Worm (Caenorhabditis elegans): ENCODE data around the gene F43E2.6.

- TF ChIP-seq med-1 (GFP tag; optimal IDR thresholded peaks at IDR 0.05; ENCODE audit: insufficient read depth) (no peak), flt-1 (GFP tag; IDR thresholded peaks at IDR 0.05) (no peak), ztf-23 (GFP tag; IDR thresholded peaks at IDR 0.05) (no peak), cog-1 (tag; optimal IDR thresholded peaks at IDR 0.05) (no peak), ztf-29 (GFP tag; IDR thresholded peaks at IDR 0.05) (no peak)
Measured at ce11 chrII:7317468-7317867, 51.2 kb downstream of the F43E2.6 start, which contains the start of gene F21D12.2.
